Worm (Caenorhabditis elegans) whole organism, mixed stage, embryonic: ENCODE data around the gene cec-5.
A peak's percentile ranks its signal among the peaks of the same experiment; 100 is the strongest.

Source experiments
- bed-3 ChIP-seq: fragments of 200-800 bp; sonication (Bioruptor generic); optimal IDR thresholded peaks from 3 replicates; lab custom pipeline; 2018; ENCODE audit warnings: mild to moderate bottlenecking, missing genetic modification characterization, moderate library complexity, missing compliant biosample characterization
- ceh-39 ChIP-seq: fragments of 150-350 bp; optimal IDR thresholded peaks from 2 replicates; lab custom pipeline; 2014; ENCODE audit warnings: missing biosample characterization, missing genetic modification characterization
- ceh-43 ChIP-seq: fragments of 200-800 bp; sonication (Bioruptor generic); optimal IDR thresholded peaks from 2 replicates; lab custom pipeline; 2018; ENCODE audit warnings: mild to moderate bottlenecking, missing genetic modification characterization, moderate library complexity, missing compliant biosample characterization
- ceh-83 ChIP-seq: fragments of 200-800 bp; sonication (Bioruptor generic); optimal IDR thresholded peaks from 2 replicates; lab custom pipeline; 2018; ENCODE audit warnings: mild to moderate bottlenecking, missing genetic modification characterization, missing compliant biosample characterization
- ces-1 ChIP-seq: fragments of 150-350 bp; optimal IDR thresholded peaks from 2 replicates; lab custom pipeline; 2014; ENCODE audit warnings: missing biosample characterization, missing genetic modification reagents, missing genetic modification characterization
- cnd-1 ChIP-seq: fragments of 200-800 bp; sonication (Bioruptor generic); optimal IDR thresholded peaks from 2 replicates; lab custom pipeline; 2018; ENCODE audit warnings: mild to moderate bottlenecking, missing genetic modification characterization, missing compliant biosample characterization
- drap-1 ChIP-seq: fragments of 200-800 bp; sonication (Bioruptor generic); optimal IDR thresholded peaks from 3 replicates; lab custom pipeline; 2018; ENCODE audit warnings: mild to moderate bottlenecking, missing genetic modification characterization, missing compliant biosample characterization
- elt-1 ChIP-seq: sonication (generic microtip); optimal IDR thresholded peaks from 2 replicates; lab custom pipeline; 2017; ENCODE audit warnings: missing genetic modification characterization, mild to moderate bottlenecking, missing compliant biosample characterization, antibody characterized with exemption, moderate library complexity, borderline replicate concordance; ENCODE audit not compliant: insufficient read depth
- elt-3 ChIP-seq: fragments of 150-350 bp; optimal IDR thresholded peaks from 2 replicates; lab custom pipeline; 2014; ENCODE audit warnings: missing biosample characterization, missing genetic modification characterization
- hlh-1 ChIP-seq: fragments of 150-350 bp; optimal IDR thresholded peaks from 2 replicates; lab custom pipeline; 2014; ENCODE audit warnings: missing biosample characterization, missing genetic modification reagents, missing genetic modification characterization
- lin-13 ChIP-seq: fragments of 150-350 bp; optimal IDR thresholded peaks from 2 replicates; lab custom pipeline; 2014; ENCODE audit warnings: missing biosample characterization, missing genetic modification characterization
- lin-32 ChIP-seq: fragments of 200-800 bp; sonication (Bioruptor generic); optimal IDR thresholded peaks from 2 replicates; lab custom pipeline; 2018; ENCODE audit warnings: mild to moderate bottlenecking, missing genetic modification characterization, missing compliant biosample characterization
- lsy-2 ChIP-seq: fragments of 150-350 bp; optimal IDR thresholded peaks from 2 replicates; lab custom pipeline; 2014; ENCODE audit warnings: missing biosample characterization, missing genetic modification characterization
- mab-5 ChIP-seq: fragments of 150-350 bp; optimal IDR thresholded peaks from 2 replicates; lab custom pipeline; 2014; ENCODE audit warnings: missing biosample characterization, missing genetic modification characterization
- mep-1 ChIP-seq: fragments of 150-350 bp; optimal IDR thresholded peaks from 2 replicates; lab custom pipeline; 2017; ENCODE audit warnings: missing biosample characterization, missing genetic modification reagents, missing genetic modification characterization, inconsistent platforms
- mls-2 ChIP-seq: sonication (generic microtip); optimal IDR thresholded peaks from 2 replicates; lab custom pipeline; 2016; ENCODE audit warnings: mild to moderate bottlenecking, missing genetic modification characterization, moderate library complexity, missing compliant biosample characterization
- nhr-12 ChIP-seq: fragments of 150-350 bp; optimal IDR thresholded peaks from 2 replicates; lab custom pipeline; 2014; ENCODE audit warnings: missing biosample characterization, missing genetic modification characterization
- nhr-2 ChIP-seq: fragments of 150-350 bp; optimal IDR thresholded peaks from 2 replicates; lab custom pipeline; 2014; ENCODE audit warnings: missing biosample characterization, missing genetic modification characterization
- nhr-28 ChIP-seq: fragments of 150-350 bp; optimal IDR thresholded peaks from 2 replicates; lab custom pipeline; 2014; ENCODE audit warnings: missing biosample characterization, missing genetic modification characterization
- nhr-76 ChIP-seq: sonication (generic microtip); optimal IDR thresholded peaks from 2 replicates; lab custom pipeline; 2017; ENCODE audit warnings: missing biosample characterization, missing genetic modification characterization
- pha-4 ChIP-seq: fragments of 150-350 bp; optimal IDR thresholded peaks from 2 replicates; lab custom pipeline; 2018; ENCODE audit warnings: missing biosample characterization, missing genetic modification reagents, missing genetic modification characterization
- sem-2 ChIP-seq: fragments of 200-800 bp; sonication (Bioruptor generic); optimal IDR thresholded peaks from 2 replicates; lab custom pipeline; 2018; ENCODE audit warnings: mild to moderate bottlenecking, missing genetic modification characterization, missing compliant biosample characterization
- snpc-4 ChIP-seq: fragments of 150-350 bp; optimal IDR thresholded peaks from 2 replicates; lab custom pipeline; 2014; ENCODE audit warnings: missing biosample characterization, missing genetic modification characterization
- sptf-1 ChIP-seq: sonication (generic microtip); optimal IDR thresholded peaks from 2 replicates; lab custom pipeline; 2017; ENCODE audit warnings: mild to moderate bottlenecking, missing genetic modification characterization, moderate library complexity, missing compliant biosample characterization
- tbx-8 ChIP-seq: fragments of 200-800 bp; sonication (Bioruptor generic); optimal IDR thresholded peaks from 2 replicates; lab custom pipeline; 2018; ENCODE audit warnings: mild to moderate bottlenecking, missing genetic modification characterization, moderate library complexity, missing compliant biosample characterization
- unc-120 ChIP-seq: sonication (generic microtip); optimal IDR thresholded peaks from 2 replicates; lab custom pipeline; 2017; ENCODE audit warnings: missing genetic modification characterization, missing compliant biosample characterization; ENCODE audit not compliant: poor library complexity, severe bottlenecking
- unc-39 ChIP-seq: fragments of 150-350 bp; optimal IDR thresholded peaks from 2 replicates; lab custom pipeline; 2014; ENCODE audit warnings: missing biosample characterization, missing genetic modification characterization
- ztf-11 ChIP-seq: fragments of 150-350 bp; optimal IDR thresholded peaks from 2 replicates; lab custom pipeline; 2014; ENCODE audit warnings: missing biosample characterization, missing genetic modification characterization

The cec-5 gene

DNA sequence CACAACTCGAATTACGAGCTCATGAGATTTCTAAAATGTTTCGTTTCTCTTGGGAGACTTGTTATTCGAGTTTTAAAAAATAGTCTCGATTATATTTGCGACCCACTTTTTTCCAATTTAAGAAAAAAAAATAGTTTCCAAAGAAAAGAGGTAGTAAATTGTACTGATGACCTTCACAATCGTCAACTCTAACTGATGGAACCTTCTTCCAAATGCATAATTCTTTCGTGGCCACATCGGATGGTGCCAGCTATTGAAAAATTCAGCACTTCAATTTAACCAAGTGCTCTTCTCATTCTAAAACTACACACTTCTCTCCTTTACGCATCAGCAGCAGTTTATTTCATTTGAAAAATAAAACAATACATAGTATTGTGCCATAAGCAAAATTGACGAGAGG lies 36.2 kb downstream of the cec-5 start:
- no peak for TF ChIP-seq ceh-39 (tag; lab: Kevin White, UChicago)
- no peak for TF ChIP-seq hlh-1
- no peak for TF ChIP-seq unc-120 (tag; lab: Kevin White, UChicago)
- no peak for TF ChIP-seq ceh-43 (GFP tag; lab: Kevin White, UChicago)
- TF ChIP-seq lin-32 (GFP tag; lab: Kevin White, UChicago): no peak
- no peak for TF ChIP-seq tbx-8 (GFP tag; lab: Kevin White, UChicago)
- no peak for TF ChIP-seq nhr-2 (tag; lab: Kevin White, UChicago)
- TF ChIP-seq mab-5 (tag; lab: Kevin White, UChicago): no peak
- TF ChIP-seq sem-2 (GFP tag; lab: Kevin White, UChicago): no peak
- TF ChIP-seq unc-39: no peak
- no peak for TF ChIP-seq nhr-76 (tag; lab: Kevin White, UChicago)
- TF ChIP-seq drap-1: no peak
- TF ChIP-seq lin-13 (tag; lab: Kevin White, UChicago): no peak

DNA sequence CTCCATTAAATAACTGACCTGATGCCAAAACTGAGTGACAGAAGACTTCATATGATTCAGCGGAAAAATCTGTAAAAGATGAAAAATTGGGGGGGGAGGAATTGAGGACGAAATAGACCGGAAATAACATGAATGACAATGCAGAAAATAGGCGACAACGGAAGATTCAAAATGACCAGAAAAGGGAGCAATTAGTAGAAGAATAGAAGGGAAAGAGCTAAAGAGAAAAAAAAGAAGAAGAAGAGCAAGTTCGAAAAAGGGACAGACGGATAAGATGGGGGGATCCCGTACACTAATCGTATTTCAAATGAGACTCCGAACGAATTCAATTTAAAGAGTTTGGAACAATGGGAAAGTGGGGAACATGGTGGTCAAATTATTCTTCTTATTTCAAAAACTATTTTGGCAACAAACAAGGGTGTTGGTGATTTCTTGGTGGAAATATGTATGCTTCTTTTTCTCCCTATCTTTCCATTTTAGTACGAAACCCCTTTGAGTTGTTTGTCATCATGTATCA lies 37.4 kb downstream of the cec-5 start, which contains the start of gene R05G6.10:
TSS of gene R05G6.10 (minus strand) at position 51 of the 517 bp plus-strand sequence.
- peak; percentile 95 for TF ChIP-seq ces-1 (GFP tag; lab: Kevin White, UChicago)
- no peak for TF ChIP-seq sem-2 (GFP tag; lab: Kevin White, UChicago)
- no peak for TF ChIP-seq bed-3 (GFP tag; lab: Kevin White, UChicago)
- TF ChIP-seq cnd-1 (tag; lab: Kevin White, UChicago): no peak
- no peak for TF ChIP-seq nhr-12

ce11 chrIV:7532360-7532759 lies 47.6 kb downstream of the cec-5 start, which contains the start of gene R05G6.1:
Gene R05G6.1 (plus strand): TSS chrIV:7532660.
- TF ChIP-seq elt-3 (no peak), snpc-4 (tag; lab: Kevin White, UChicago) (no peak), ces-1 (GFP tag; lab: Kevin White, UChicago) (no peak), nhr-2 (tag; lab: Kevin White, UChicago) (no peak), ceh-43 (GFP tag; lab: Kevin White, UChicago) (no peak), nhr-28 (no peak), sptf-1 (no peak), mls-2 (tag; lab: Kevin White, UChicago) (no peak), drap-1 (no peak), hlh-1 (no peak), elt-1 (tag; lab: Kevin White, UChicago) (no peak), mep-1 (no peak), pha-4 (no peak), ztf-11 (no peak), lin-13 (tag; lab: Kevin White, UChicago) (no peak), bed-3 (GFP tag; lab: Kevin White, UChicago) (no peak), lsy-2 (tag; lab: Kevin White, UChicago) (no peak), ceh-83 (no peak)
- TF ChIP-seq, all 35 proteins: peak for 0

DNA sequence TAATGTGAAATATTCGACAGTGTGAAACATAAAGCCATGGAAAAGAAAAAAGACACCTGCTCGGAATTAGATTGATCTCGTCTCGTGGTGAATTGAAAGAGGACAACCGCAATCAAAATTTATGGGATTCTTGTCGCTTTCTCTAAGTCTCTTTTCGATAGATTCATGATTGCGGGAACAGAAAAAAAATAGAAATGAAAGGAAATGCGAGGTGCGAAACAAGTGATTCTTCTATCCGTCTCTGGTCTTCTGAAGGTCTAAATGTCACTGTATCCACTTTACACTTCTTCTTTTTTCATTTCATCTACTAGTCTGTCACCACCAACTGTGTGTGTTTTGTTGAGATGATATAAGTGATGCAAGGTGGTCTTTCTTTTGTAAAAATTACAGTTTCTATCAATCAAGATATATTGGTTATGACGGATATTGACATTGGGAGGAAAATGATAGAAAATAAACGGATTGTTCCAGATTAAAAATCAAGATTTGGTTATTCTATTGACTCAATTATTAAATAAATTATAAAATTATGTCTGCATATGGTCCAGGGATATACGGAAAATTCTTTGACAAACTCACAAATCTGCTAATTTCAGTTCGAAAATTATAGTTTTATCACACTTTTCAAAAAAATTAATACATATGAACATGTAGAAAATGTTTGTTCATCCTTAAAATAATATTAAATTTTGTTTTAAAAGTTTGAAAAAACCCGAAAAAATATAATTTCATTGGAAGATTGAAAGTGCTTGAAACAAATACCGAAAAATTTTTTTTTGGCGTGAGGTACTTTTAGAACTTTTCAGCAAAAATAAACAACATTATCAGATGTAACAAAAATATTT lies 49.5 kb downstream of the cec-5 start:
- no peak for TF ChIP-seq elt-1 (tag; lab: Kevin White, UChicago)
